Fruit fly (Drosophila melanogaster) ovary, adult (tissue): ENCODE measurements around the gene Cep97.

Experiments used
- CG17801 ChIP-seq: fragments of 200-800 bp; optimal IDR thresholded peaks from 2 replicates; lab custom pipeline; 2019; ENCODE audit warnings: missing biosample characterization, mild to moderate bottlenecking, missing genetic modification characterization, moderate library complexity; ENCODE audit not compliant: partially characterized antibody

Cep97 gene

DNA sequence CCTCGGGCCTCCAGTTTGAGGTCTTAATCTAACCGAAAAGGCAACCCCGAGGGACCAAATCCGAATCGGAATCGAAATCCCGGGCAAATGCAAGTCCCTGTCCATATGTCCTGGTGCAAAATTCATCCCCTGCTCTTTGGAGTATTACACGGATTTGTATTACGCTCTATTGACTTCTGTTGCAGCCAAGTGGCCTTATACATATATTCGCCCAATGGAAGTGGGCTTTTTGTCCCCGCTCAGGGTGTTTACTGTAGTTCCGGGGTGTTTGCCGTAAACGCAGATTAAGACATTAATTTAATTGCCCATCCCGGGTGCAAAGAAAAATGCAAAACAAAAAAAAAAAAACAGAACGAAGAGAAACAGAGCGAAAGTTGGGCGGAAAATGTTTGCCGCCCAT is 21.0 kb upstream of the Cep97 start:
- TF ChIP-seq CG17801 (GFP tag; lab: Kevin White, UChicago) = no peak

DNA sequence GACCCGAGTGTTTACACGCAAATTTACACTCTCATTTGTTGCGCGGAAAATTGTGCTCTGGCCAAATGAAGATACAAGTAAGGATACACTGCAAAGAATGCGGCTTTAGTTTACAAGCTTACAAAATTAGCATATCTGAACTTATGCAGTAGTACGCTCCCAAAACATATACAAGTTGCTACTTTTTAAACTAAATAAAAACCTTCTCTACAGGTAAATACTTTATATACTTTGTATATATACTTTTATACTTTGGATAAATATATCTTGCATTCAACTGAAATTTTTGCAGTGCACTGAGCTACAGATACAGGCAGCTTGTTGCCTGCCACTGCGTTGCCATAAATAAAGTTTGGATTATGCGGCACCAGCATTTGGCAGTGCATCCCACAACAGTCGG is 19.6 kb upstream of the Cep97 start:
- TF ChIP-seq CG17801 (GFP tag; lab: Kevin White, UChicago) = no peak

DNA sequence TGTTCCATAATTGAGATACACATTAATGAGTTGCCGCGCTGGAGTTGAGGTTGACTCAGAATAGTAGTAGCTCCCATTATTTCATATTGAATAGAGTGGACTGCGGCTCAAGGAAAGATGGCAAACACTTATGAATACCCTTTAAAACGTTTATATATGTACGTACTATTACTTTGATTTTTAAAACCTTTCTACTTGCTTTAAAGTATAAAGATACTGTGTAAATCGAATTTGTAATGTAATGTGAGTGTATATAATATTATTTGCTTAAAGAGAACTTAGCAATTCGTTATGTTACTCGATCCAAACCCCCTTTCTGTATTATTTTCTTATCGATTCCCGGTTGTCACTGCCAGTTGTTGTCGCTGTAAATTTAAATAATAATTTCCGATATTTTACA is 16.2 kb upstream of the Cep97 start:
- TF ChIP-seq CG17801 (GFP tag; lab: Kevin White, UChicago) = no peak

DNA sequence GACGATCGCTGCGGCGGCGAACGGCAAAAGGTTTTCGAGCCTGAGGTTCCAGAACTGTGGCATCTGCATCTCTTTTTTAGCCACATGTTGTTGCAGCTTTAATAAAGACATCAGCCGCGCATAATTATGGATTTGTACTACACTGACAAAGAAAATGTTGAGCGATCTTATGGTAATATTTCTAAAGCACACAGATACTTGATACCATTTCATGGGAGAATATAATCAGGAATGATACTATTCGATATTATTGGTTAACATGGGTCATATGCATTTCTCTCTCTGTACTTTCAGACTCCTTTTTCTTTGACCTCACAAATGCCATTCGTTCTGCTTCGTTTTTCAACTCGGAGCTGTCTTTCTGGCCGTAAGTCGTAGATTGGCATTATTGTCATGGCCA is 15.4 kb upstream of the Cep97 start:
- no peak for TF ChIP-seq CG17801 (GFP tag; lab: Kevin White, UChicago)

DNA sequence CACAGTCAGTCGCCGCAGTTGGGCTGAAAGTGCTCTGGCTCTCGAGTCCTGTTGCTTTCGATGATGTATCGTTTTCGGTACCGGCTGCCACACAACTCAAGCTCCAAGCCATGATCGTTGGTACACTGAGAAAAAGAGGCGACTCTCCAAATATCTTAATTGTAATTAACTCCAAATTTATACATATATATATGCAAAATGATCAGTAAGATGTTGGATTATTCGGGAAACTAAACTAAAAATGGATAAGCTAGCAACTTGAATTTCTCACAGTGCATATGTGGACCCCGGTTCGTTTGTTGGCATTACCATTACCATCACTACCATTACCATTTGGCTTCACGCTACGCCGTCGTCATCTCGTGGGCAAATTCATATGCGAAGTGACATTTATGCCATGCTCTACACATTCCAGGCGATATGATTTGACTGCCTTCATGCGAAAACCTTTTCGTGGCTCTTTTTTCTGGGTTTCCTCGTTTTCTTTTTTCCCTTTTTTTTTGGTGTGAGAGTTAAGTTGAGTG is 13.9 kb upstream of the Cep97 start:
- no peak for TF ChIP-seq CG17801 (GFP tag; lab: Kevin White, UChicago)

DNA sequence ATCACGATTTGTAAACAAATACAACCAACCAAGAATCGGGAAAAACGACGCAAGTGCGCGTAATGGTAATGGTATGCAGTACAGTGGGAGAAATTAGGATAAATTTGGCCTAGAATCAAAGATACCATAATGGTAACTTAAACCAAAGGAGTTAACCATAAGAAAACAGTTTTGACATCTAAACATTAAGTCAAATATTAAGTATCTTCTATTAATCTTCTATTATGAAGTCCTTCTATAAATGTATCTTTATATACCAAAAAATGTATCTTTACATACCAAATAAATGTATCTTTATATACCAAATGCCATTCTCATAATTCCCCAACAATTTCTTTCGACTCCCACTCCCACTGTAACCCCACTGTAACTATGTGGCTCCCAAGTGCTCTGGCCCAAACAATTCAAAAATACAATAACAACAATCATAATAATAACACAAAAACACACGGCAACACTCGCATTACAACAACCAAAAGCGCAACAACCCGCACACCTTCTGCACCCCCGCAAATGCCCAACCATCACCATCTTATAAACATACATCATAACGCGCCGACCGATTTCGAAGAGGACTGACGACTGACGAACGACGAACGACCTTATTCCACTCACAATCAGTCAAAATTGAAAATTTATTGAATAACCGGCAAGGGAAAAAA is 11.8 kb upstream of the Cep97 start:
- TF ChIP-seq CG17801 (GFP tag; lab: Kevin White, UChicago) = no peak

DNA sequence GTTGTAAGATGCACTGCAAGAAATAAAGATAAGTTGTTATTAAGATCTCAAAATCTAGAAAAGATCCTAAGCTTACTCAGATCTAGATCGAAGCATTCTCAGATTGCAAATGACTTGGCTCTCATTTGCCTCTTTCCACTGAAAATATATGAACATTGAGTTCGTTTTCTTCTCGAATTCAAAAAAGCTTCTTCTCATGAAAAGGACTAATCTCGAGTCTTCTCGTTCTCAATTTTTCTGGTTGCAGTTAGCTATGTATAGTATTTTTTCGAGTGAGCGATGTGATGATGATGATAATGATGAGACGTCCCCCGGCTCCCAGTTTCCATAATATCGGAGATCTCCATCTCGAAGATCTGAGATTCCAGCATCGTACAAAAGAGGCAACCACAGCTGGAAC is 11.1 kb upstream of the Cep97 start:
- TF ChIP-seq CG17801 (GFP tag; lab: Kevin White, UChicago) = no peak

DNA sequence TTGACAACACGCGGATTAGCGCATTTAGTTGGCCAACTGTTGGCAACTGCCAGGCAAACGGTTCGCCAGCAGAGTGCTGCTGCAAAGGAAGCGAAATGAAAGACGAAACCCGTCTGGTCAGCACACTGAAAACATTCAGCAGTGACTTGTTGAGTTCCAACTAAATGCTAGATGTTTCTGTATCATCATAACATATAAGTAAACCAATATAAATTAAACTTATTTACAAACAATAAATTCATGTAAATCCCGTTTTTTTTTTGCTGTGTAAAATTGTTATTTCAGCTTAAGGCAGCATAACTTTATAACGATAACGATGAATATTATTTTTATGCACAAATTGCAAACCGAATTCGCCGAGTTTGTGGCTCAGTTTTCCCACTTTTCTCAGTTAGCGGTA is 9.4 kb upstream of the Cep97 start:
- TF ChIP-seq CG17801 (GFP tag; lab: Kevin White, UChicago) = no peak

DNA sequence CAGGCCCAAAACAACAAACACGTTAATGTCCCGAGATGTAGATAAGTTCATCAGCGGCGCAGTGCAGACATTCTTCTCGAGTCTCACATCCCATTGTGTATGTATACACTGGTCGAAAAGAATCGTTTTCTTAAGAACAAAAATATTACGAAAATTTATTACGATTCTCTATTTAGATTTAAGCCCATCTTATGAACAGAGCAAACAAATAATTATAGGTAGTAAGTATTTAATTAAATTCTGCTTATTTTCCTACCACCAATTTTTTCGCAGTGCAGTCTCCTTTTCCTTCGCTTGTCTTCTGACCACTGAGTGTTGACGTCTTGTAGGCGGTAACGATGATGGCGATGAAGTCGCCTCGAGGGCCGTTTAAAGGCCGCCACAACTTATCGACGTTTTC is 6.1 kb upstream of the Cep97 start:
- no peak for TF ChIP-seq CG17801 (GFP tag; lab: Kevin White, UChicago)

DNA sequence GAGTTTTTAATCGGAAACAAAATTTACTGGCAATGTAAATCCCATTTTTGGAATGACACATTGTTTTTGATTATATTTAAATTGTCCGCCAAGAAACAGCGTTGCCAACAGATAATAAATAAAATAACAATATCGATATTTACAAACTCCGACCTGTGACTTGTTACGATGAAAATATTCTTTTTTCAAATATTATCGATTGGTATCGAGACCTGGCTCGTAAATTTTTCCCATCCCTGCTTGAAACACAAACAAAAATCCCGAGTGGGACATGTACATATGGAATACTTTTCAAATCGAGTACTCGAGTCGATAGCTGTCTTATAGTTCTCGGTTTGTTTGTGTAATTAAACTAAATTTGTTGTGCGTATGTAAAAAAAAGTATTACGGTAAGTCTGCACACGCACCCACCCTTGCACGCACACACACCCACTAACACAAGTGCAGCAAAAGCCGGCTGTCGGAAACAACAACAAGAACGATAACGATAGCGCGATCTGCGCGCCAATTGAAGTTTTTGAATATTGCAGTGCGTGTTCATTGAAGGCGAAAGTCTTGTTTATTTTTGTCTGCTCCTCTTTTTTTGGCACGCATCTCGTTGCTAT is 5.0 kb upstream of the Cep97 start, which contains the start of gene TTLL4B:
Gene TTLL4B, plus strand, starts transcription at position 232 of the 605 bp plus-strand sequence.
- peak; percentile 21 for TF ChIP-seq CG17801 (GFP tag; lab: Kevin White, UChicago)

DNA sequence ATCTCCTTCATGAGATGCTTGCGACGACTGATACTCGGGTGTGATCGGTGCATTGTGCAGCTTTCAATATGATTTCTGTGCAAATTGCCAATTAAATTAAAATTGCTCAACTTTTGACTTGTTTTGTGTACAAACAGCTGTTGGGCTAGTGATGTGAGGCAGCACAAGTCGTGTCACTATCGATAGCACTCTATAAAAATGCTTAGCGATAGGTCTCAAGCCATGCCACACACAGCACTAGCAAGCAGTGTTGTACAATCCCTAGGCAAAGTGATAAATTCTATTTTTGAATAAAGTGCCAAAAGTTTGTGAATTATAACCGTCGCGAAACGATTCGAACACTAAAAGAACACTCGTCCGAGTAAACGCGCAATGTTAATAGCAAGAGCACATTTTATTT is 4.8 kb downstream of the Cep97 start, which contains the start of gene CG31957:
Gene CG31957, minus strand, starts transcription at position 176 of the 400 bp plus-strand sequence.
- TF ChIP-seq CG17801 (GFP tag; lab: Kevin White, UChicago) = peak; percentile 30

DNA sequence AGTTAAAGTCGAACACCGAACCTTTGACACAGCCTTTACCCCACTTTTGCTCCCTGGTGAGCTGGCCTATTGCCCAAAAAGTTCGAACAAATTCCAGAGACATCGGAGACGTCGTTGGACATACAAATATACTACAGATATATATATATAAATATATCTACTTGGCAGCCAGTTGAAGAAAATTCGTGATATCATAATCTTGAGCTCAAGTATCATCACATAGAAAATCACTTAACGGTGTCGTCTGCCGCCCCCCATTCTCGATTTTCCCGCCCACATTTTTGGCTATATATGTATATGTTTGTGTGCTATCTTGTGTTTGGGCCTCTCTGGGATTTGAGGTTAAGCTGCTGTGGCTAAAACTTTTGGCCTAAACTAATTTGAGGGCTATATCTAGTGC is 9.5 kb downstream of the Cep97 start:
- no peak for TF ChIP-seq CG17801 (GFP tag; lab: Kevin White, UChicago)

DNA sequence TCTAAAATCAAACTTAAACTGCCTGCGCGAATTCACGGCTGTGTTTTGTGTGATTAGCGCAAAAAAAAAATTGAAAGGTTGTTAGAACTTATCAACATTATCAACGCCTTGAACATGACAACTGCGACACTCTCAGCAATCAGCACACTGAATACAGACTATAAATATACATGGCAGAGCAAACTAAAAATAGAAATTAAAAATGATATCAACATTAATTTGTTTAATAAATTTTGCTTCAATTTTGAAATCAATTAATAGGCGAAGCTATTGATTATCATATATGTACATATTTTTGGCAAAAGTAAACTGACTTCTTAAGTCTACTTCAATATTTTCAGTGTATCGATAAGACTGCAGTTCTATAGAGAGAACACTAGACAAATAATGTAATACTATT is 12.6 kb downstream of the Cep97 start:
- TF ChIP-seq CG17801 (GFP tag; lab: Kevin White, UChicago) = no peak

DNA sequence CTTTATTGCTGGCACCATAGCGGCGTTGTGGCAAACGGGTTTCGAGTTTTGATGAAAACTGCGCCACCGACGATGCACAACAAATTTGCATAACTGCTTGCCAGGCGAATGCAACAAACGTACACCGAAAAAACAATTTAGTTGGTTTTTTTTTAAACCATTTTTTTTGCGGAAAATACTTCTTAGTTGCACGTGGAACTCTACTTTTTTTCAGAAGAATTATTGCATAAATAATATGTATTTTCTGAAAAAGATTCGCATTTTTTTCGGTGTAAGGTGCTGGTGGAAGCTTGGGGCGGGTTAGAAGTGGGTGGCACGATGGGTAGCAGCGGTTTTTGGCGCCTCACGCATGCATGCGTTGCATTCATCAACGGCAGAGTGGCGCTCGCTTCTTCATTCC is 13.7 kb downstream of the Cep97 start:
- TF ChIP-seq CG17801 (GFP tag; lab: Kevin White, UChicago) = no peak

DNA sequence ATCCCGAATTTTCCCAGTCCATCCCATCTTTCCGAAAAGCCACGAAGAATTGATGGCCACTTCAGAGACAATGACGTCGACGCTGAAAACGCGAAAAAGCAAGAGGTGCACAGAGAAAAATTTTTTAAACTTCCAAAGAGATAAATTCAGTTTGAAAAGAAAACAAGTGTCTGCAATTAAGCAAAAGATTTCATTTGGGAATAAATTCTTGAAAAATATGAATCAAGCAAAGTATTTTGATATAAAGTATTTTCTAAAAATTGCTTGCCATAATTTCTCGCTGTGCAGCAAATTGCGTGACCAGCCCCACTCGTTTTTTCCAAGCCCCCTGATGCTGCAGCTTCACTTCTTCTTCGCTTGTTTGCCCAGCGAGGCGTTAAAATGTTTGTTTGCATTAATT is 14.7 kb downstream of the Cep97 start:
- no peak for TF ChIP-seq CG17801 (GFP tag; lab: Kevin White, UChicago)

DNA sequence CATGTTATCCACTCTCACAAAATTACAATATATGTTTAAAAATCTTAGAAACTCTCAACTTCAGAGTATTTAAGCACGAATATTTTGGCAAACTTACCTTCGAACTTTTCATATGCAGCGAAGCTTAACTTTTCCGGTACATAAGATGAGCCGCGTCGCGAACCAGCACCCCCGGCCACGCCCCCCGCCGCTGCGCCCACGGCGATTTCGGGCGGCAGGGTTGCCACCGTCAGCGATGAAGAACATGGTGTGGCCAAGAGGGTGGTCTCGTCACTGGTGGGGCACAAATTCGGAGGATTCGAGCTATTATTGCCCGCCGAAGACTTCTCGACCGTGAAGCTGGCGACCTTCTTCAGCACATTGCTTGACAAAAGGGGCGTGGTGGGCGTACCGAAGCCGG is 16.4 kb downstream of the Cep97 start:
- TF ChIP-seq CG17801 (GFP tag; lab: Kevin White, UChicago) = no peak
